Worm (Caenorhabditis elegans) whole organism, L3 larva: ENCODE data around the gene rcq-5.

ENCODE experiments used
- R02D3.7 ChIP-seq: fragments of 150-350 bp; optimal IDR thresholded peaks from 2 replicates; lab custom pipeline; 2014; ENCODE audit warnings: missing biosample characterization, missing genetic modification characterization
- ZK546.5 ChIP-seq: sonication (generic microtip); optimal IDR thresholded peaks from 2 replicates; lab custom pipeline; 2017; ENCODE audit warnings: missing biosample characterization, missing genetic modification characterization
- aly-2 ChIP-seq: fragments of 150-350 bp; optimal IDR thresholded peaks from 2 replicates; lab custom pipeline; 2014; ENCODE audit warnings: missing biosample characterization, missing genetic modification characterization
- ama-1 ChIP-seq: fragments of 150-350 bp; optimal IDR thresholded peaks from 2 replicates; lab custom pipeline; 2018
- ceh-16 ChIP-seq: sonication (generic microtip); optimal IDR thresholded peaks from 2 replicates; lab custom pipeline; 2017; ENCODE audit warnings: missing biosample characterization, missing genetic modification characterization
- ceh-28 ChIP-seq: fragments of 150-350 bp; optimal IDR thresholded peaks from 2 replicates; lab custom pipeline; 2014; ENCODE audit warnings: missing biosample characterization, missing genetic modification reagents, missing genetic modification characterization
- ceh-82 ChIP-seq: fragments of 150-350 bp; optimal IDR thresholded peaks from 2 replicates; lab custom pipeline; 2014; ENCODE audit warnings: missing biosample characterization, missing genetic modification characterization
- ceh-9 ChIP-seq: sonication (generic microtip); optimal IDR thresholded peaks from 2 replicates; lab custom pipeline; 2018; ENCODE audit warnings: missing biosample characterization, missing genetic modification characterization
- daf-12 ChIP-seq: fragments of 150-350 bp; optimal IDR thresholded peaks from 2 replicates; lab custom pipeline; 2014; ENCODE audit warnings: missing biosample characterization, missing genetic modification reagents, missing genetic modification characterization
- egl-27 ChIP-seq: sonication (generic microtip); optimal IDR thresholded peaks from 4 replicates; lab custom pipeline; 2017; ENCODE audit warnings: missing biosample characterization, missing genetic modification reagents, missing genetic modification characterization
- egl-5 ChIP-seq: fragments of 150-350 bp; optimal IDR thresholded peaks from 2 replicates; lab custom pipeline; 2017; ENCODE audit warnings: missing biosample characterization, missing genetic modification reagents, missing genetic modification characterization, inconsistent platforms
- elt-1 ChIP-seq: fragments of 150-350 bp; optimal IDR thresholded peaks from 2 replicates; lab custom pipeline; 2014; ENCODE audit warnings: missing biosample characterization, missing genetic modification characterization
- elt-2 ChIP-seq: sonication (generic microtip); optimal IDR thresholded peaks from 2 replicates; lab custom pipeline; 2016; ENCODE audit warnings: missing genetic modification reagents, mild to moderate bottlenecking, missing genetic modification characterization, missing compliant biosample characterization
- elt-3 ChIP-seq, 3 experiments: fragments of 150-350 bp in 1 of 3; sonication (generic microtip) in 2 of 3; optimal IDR thresholded peaks; 2 replicates in 2 of 3; 4 replicates in 1 of 3; lab custom pipeline; 2014 to 2017; ENCODE audit warnings: missing biosample characterization in 3 of 3, missing genetic modification characterization in 3 of 3
- eor-1 ChIP-seq, 2 experiments: fragments of 150-350 bp; optimal IDR thresholded peaks; 2 replicates each; lab custom pipeline; 2014 to 2018; ENCODE audit warnings: missing biosample characterization in 2 of 2, missing genetic modification characterization in 2 of 2
- fkh-10 ChIP-seq: sonication (generic microtip); optimal IDR thresholded peaks from 2 replicates; lab custom pipeline; 2017; ENCODE audit warnings: missing biosample characterization, missing genetic modification reagents, missing genetic modification characterization
- fkh-2 ChIP-seq: fragments of 150-350 bp; optimal IDR thresholded peaks from 2 replicates; lab custom pipeline; 2014; ENCODE audit warnings: missing biosample characterization, missing genetic modification reagents, missing genetic modification characterization
- fos-1 ChIP-seq: fragments of 150-350 bp; optimal IDR thresholded peaks from 2 replicates; lab custom pipeline; 2014; ENCODE audit warnings: missing biosample characterization, missing genetic modification characterization
- hmg-11 ChIP-seq: sonication (generic microtip); optimal IDR thresholded peaks from 2 replicates; lab custom pipeline; 2016; ENCODE audit warnings: missing genetic modification characterization, missing compliant biosample characterization
- jun-1 ChIP-seq: fragments of 150-350 bp; optimal IDR thresholded peaks from 2 replicates; lab custom pipeline; 2014; ENCODE audit warnings: missing biosample characterization, missing genetic modification reagents, missing genetic modification characterization
- lin-15B ChIP-seq: fragments of 150-350 bp; optimal IDR thresholded peaks from 2 replicates; lab custom pipeline; 2014; ENCODE audit warnings: missing biosample characterization, missing genetic modification characterization
- lin-39 ChIP-seq: fragments of 150-350 bp; optimal IDR thresholded peaks from 2 replicates; lab custom pipeline; 2018; ENCODE audit warnings: missing biosample characterization, missing genetic modification reagents, missing genetic modification characterization
- lsy-12 ChIP-seq: sonication (generic microtip); optimal IDR thresholded peaks from 2 replicates; lab custom pipeline; 2016; ENCODE audit warnings: mild to moderate bottlenecking, missing genetic modification characterization, missing compliant biosample characterization
- mdl-1 ChIP-seq: fragments of 150-350 bp; optimal IDR thresholded peaks from 2 replicates; lab custom pipeline; 2014; ENCODE audit warnings: missing biosample characterization, missing genetic modification characterization
- mml-1 ChIP-seq: fragments of 150-350 bp; sonication (generic microtip); optimal IDR thresholded peaks from 3 replicates; lab custom pipeline; 2014; ENCODE audit warnings: missing biosample characterization, missing genetic modification characterization
- nfya-1 ChIP-seq: sonication (generic microtip); optimal IDR thresholded peaks from 2 replicates; lab custom pipeline; 2017; ENCODE audit warnings: missing genetic modification characterization, mild to moderate bottlenecking, missing compliant biosample characterization, antibody characterized with exemption, moderate library complexity; ENCODE audit not compliant: insufficient read depth
- nhr-11 ChIP-seq: fragments of 150-350 bp; optimal IDR thresholded peaks from 2 replicates; lab custom pipeline; 2014; ENCODE audit warnings: missing biosample characterization, missing genetic modification characterization
- nhr-12 ChIP-seq: fragments of 150-350 bp; optimal IDR thresholded peaks from 2 replicates; lab custom pipeline; 2014; ENCODE audit warnings: missing biosample characterization, missing genetic modification characterization
- nhr-23 ChIP-seq: fragments of 150-350 bp; optimal IDR thresholded peaks from 2 replicates; lab custom pipeline; 2014; ENCODE audit warnings: missing biosample characterization, missing genetic modification reagents, missing genetic modification characterization
- nhr-237 ChIP-seq: fragments of 150-350 bp; optimal IDR thresholded peaks from 2 replicates; lab custom pipeline; 2014; ENCODE audit warnings: missing biosample characterization, missing genetic modification characterization
- nhr-25 ChIP-seq: sonication (generic microtip); optimal IDR thresholded peaks from 2 replicates; lab custom pipeline; 2017; ENCODE audit warnings: missing biosample characterization, missing genetic modification characterization
- nhr-28 ChIP-seq: fragments of 150-350 bp; optimal IDR thresholded peaks from 2 replicates; lab custom pipeline; 2014; ENCODE audit warnings: missing biosample characterization, missing genetic modification characterization
- nhr-43 ChIP-seq: sonication (generic microtip); optimal IDR thresholded peaks from 2 replicates; lab custom pipeline; 2016; ENCODE audit warnings: mild to moderate bottlenecking, missing genetic modification characterization, missing compliant biosample characterization; ENCODE audit not compliant: poor library complexity, severe bottlenecking
- nhr-67 ChIP-seq: fragments of 150-350 bp; optimal IDR thresholded peaks from 2 replicates; lab custom pipeline; 2014; ENCODE audit warnings: missing biosample characterization, missing genetic modification characterization
- nhr-76 ChIP-seq: fragments of 150-350 bp; sonication (generic microtip); optimal IDR thresholded peaks from 5 replicates; lab custom pipeline; 2014; ENCODE audit warnings: missing biosample characterization, missing genetic modification characterization
- nhr-77 ChIP-seq: fragments of 150-350 bp; optimal IDR thresholded peaks from 2 replicates; lab custom pipeline; 2014; ENCODE audit warnings: missing biosample characterization, missing genetic modification characterization
- pha-4 ChIP-seq: fragments of 150-350 bp; optimal IDR thresholded peaks from 2 replicates; lab custom pipeline; 2014; ENCODE audit warnings: missing biosample characterization, missing genetic modification reagents, missing genetic modification characterization
- pqm-1 ChIP-seq: fragments of 150-350 bp; optimal IDR thresholded peaks from 2 replicates; lab custom pipeline; 2017; ENCODE audit warnings: missing biosample characterization, missing genetic modification characterization, inconsistent platforms
- sea-2 ChIP-seq: fragments of 150-350 bp; sonication (generic microtip); optimal IDR thresholded peaks from 4 replicates; lab custom pipeline; 2014; ENCODE audit warnings: missing biosample characterization, missing genetic modification reagents, missing genetic modification characterization
- skn-1 ChIP-seq: fragments of 150-350 bp; optimal IDR thresholded peaks from 2 replicates; lab custom pipeline; 2014; ENCODE audit warnings: missing biosample characterization, missing genetic modification characterization
- snpc-4 ChIP-seq: fragments of 150-350 bp; optimal IDR thresholded peaks from 2 replicates; lab custom pipeline; 2014; ENCODE audit warnings: missing biosample characterization, missing genetic modification characterization
- tbx-2 ChIP-seq: sonication (generic microtip); optimal IDR thresholded peaks from 2 replicates; lab custom pipeline; 2016; ENCODE audit warnings: mild to moderate bottlenecking, missing genetic modification characterization, missing compliant biosample characterization
- unc-39 ChIP-seq: sonication (generic microtip); optimal IDR thresholded peaks from 4 replicates; lab custom pipeline; 2017; ENCODE audit warnings: missing biosample characterization, missing genetic modification characterization
- unc-62 ChIP-seq: fragments of 150-350 bp; sonication (generic microtip); optimal IDR thresholded peaks from 4 replicates; lab custom pipeline; 2014; ENCODE audit warnings: missing biosample characterization, missing genetic modification reagents, missing genetic modification characterization
- zag-1 ChIP-seq: fragments of 150-350 bp; optimal IDR thresholded peaks from 2 replicates; lab custom pipeline; 2014; ENCODE audit warnings: missing biosample characterization, missing genetic modification characterization
- ztf-11 ChIP-seq: fragments of 150-350 bp; optimal IDR thresholded peaks from 2 replicates; lab custom pipeline; 2014; ENCODE audit warnings: missing biosample characterization, missing genetic modification characterization
- ztf-4 ChIP-seq: fragments of 150-350 bp; optimal IDR thresholded peaks from 2 replicates; lab custom pipeline; 2014; ENCODE audit warnings: missing biosample characterization, missing genetic modification characterization

rcq-5 gene

DNA sequence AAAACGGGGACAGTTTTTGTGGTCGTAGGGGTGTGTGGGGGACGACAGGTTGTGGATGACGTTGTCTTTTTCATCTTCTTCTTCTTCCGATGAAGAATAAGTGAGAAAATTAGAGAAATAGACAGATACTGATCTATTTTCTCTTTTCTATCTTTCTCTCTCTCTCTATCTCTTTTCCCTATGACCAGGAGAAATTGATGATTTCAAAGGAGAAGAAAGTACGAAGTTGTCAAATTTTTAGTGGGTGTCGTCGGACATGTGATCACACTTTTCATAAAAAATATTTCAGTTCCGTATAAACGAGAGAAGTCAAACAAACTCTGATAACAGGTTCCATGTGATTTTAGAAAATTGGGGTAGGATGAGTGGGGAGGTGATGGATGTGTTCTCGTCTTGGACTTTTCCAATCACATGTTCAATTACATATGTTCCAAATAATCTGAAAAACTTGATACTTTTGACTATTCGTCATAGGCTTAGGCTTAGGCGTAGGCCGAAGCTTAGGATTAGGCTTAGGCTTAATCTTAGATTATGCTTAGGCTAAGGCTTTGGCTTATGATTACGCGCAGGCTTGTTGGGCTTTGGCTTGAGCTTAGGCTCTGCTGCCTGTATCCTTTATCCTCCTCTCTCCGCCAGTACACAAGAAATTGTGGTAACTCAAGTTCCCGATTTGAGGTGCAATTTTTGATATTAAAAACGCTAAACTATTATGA is 42.3 kb upstream of the rcq-5 start:
- no peak for TF ChIP-seq pha-4 (tag; lab: Kevin White, UChicago)
- TF ChIP-seq nhr-67 (tag; lab: Kevin White, UChicago): no peak
- peak; percentile 33 for TF ChIP-seq ceh-28
- TF ChIP-seq mdl-1 (tag; lab: Kevin White, UChicago): no peak
- no peak for TF ChIP-seq mml-1 (tag; lab: Kevin White, UChicago)
- TF ChIP-seq egl-5: no peak
- TF ChIP-seq nhr-237 (tag; lab: Kevin White, UChicago): no peak
- no peak for TF ChIP-seq fkh-2 (tag; lab: Kevin White, UChicago)
- TF ChIP-seq lin-39: no peak
- TF ChIP-seq ztf-11 (tag; lab: Kevin White, UChicago): no peak
- no peak for TF ChIP-seq sea-2 (GFP tag; lab: Kevin White, UChicago)
- no peak for TF ChIP-seq elt-1 (tag; lab: Kevin White, UChicago)
- no peak for TF ChIP-seq ztf-4 (tag; lab: Kevin White, UChicago)
- peak; percentile 29 for TF ChIP-seq lin-15B
- no peak for TF ChIP-seq ama-1 (lab: Kevin White, UChicago)
- no peak for TF ChIP-seq zag-1 (tag; lab: Kevin White, UChicago)
- TF ChIP-seq elt-3 (tag; optimal IDR thresholded peaks at IDR 0.05; lab: Kevin White, UChicago): peak in 2 of 3 experiments; percentile 8 to 14
- TF ChIP-seq nhr-77 (tag; lab: Kevin White, UChicago): no peak
- peak; percentile 38 for TF ChIP-seq nfya-1 (tag; lab: Kevin White, UChicago)
- peak; percentile 95 for TF ChIP-seq nhr-23 (tag; lab: Kevin White, UChicago)
- no peak for TF ChIP-seq elt-2 (tag; lab: Kevin White, UChicago)
- TF ChIP-seq nhr-25 (tag; lab: Kevin White, UChicago): peak; percentile 91
- TF ChIP-seq hmg-11: no peak
- no peak for TF ChIP-seq ZK546.5 (tag; lab: Kevin White, UChicago)
- no peak for TF ChIP-seq nhr-28 (tag; lab: Kevin White, UChicago)
- peak; percentile 27 for TF ChIP-seq unc-62
- no peak for TF ChIP-seq daf-12
- TF ChIP-seq lsy-12: peak; percentile 34
- no peak for TF ChIP-seq nhr-11
- no peak for TF ChIP-seq nhr-12 (tag; lab: Kevin White, UChicago)
- no peak for TF ChIP-seq pqm-1 (tag; lab: Kevin White, UChicago)
- TF ChIP-seq skn-1 (tag; lab: Kevin White, UChicago): no peak
- no peak for TF ChIP-seq nhr-76
- TF ChIP-seq fkh-10 (GFP tag; lab: Kevin White, UChicago): no peak
- no peak for TF ChIP-seq eor-1 (tag; optimal IDR thresholded peaks at IDR 0.05; lab: Kevin White, UChicago)
- no peak for TF ChIP-seq egl-27 (tag; lab: Kevin White, UChicago)
- TF ChIP-seq R02D3.7: no peak
- no peak for TF ChIP-seq fos-1 (tag; lab: Kevin White, UChicago)
- no peak for TF ChIP-seq tbx-2 (tag; lab: Kevin White, UChicago)
- TF ChIP-seq unc-39 (tag; lab: Kevin White, UChicago): no peak
- TF ChIP-seq aly-2 (tag; lab: Kevin White, UChicago): no peak
- peak; percentile 79 for TF ChIP-seq nhr-43 (tag; lab: Kevin White, UChicago)
- no peak for TF ChIP-seq snpc-4 (tag; lab: Kevin White, UChicago)
- no peak for TF ChIP-seq jun-1
- TF ChIP-seq ceh-9 (tag; lab: Kevin White, UChicago): no peak
- TF ChIP-seq ceh-16 (tag; lab: Kevin White, UChicago): no peak
- no peak for TF ChIP-seq ceh-82 (tag; lab: Kevin White, UChicago)
